Worm (Caenorhabditis elegans): ENCODE measurements around the gene srsy-2.

ce11 chrII:6245199-6245702 lies 18.4 kb upstream of the srsy-2 start, which contains the start of gene blos-4:
- TF ChIP-seq blmp-1 (tag; optimal IDR thresholded peaks at IDR 0.05), result no peak
- no peak for TF ChIP-seq flh-1 (GFP tag; optimal IDR thresholded peaks at IDR 0.05)
- no peak for TF ChIP-seq ztf-11 (tag; optimal IDR thresholded peaks at IDR 0.05)
- TF ChIP-seq drap-1 (GFP tag; optimal IDR thresholded peaks at IDR 0.05), result no peak
- TF ChIP-seq unc-62 (GFP tag; optimal IDR thresholded peaks at IDR 0.05), result no peak
- TF ChIP-seq cnd-1 (tag; optimal IDR thresholded peaks at IDR 0.05), result no peak
- no peak for TF ChIP-seq elt-3 (tag; optimal IDR thresholded peaks at IDR 0.05)
- no peak for TF ChIP-seq snpc-4 (tag; optimal IDR thresholded peaks at IDR 0.05)
- TF ChIP-seq nhr-28 (tag; optimal IDR thresholded peaks at IDR 0.05), result no peak
- TF ChIP-seq lsy-2 (tag; optimal IDR thresholded peaks at IDR 0.05), result no peak
- no peak for TF ChIP-seq nhr-76 (tag; optimal IDR thresholded peaks at IDR 0.05)
- no peak for TF ChIP-seq sem-2 (GFP tag; optimal IDR thresholded peaks at IDR 0.05)
